Worm (Caenorhabditis elegans) whole organism, L3 larva: ENCODE data around the gene F14D7.2.
A peak's percentile ranks its signal among the peaks of the same experiment; 100 is the strongest.

Source experiments
- ZK546.5 ChIP-seq: sonication (generic microtip); optimal IDR thresholded peaks from 2 replicates; lab custom pipeline; 2017; ENCODE audit warnings: missing biosample characterization, missing genetic modification characterization
- ceh-16 ChIP-seq: sonication (generic microtip); optimal IDR thresholded peaks from 2 replicates; lab custom pipeline; 2017; ENCODE audit warnings: missing biosample characterization, missing genetic modification characterization
- ceh-28 ChIP-seq: fragments of 150-350 bp; optimal IDR thresholded peaks from 2 replicates; lab custom pipeline; 2014; ENCODE audit warnings: missing biosample characterization, missing genetic modification reagents, missing genetic modification characterization
- egl-27 ChIP-seq: sonication (generic microtip); optimal IDR thresholded peaks from 4 replicates; lab custom pipeline; 2017; ENCODE audit warnings: missing biosample characterization, missing genetic modification reagents, missing genetic modification characterization
- egl-5 ChIP-seq: fragments of 150-350 bp; optimal IDR thresholded peaks from 2 replicates; lab custom pipeline; 2017; ENCODE audit warnings: missing biosample characterization, missing genetic modification reagents, missing genetic modification characterization, inconsistent platforms
- elt-3 ChIP-seq, 3 experiments: fragments of 150-350 bp in 1 of 3; sonication (generic microtip) in 2 of 3; optimal IDR thresholded peaks; 2 replicates in 2 of 3; 4 replicates in 1 of 3; lab custom pipeline; 2014 to 2017; ENCODE audit warnings: missing biosample characterization in 3 of 3, missing genetic modification characterization in 3 of 3
- eor-1 ChIP-seq, 2 experiments: fragments of 150-350 bp; optimal IDR thresholded peaks; 2 replicates each; lab custom pipeline; 2014 to 2018; ENCODE audit warnings: missing biosample characterization in 2 of 2, missing genetic modification characterization in 2 of 2
- fkh-10 ChIP-seq: sonication (generic microtip); optimal IDR thresholded peaks from 2 replicates; lab custom pipeline; 2017; ENCODE audit warnings: missing biosample characterization, missing genetic modification reagents, missing genetic modification characterization
- fkh-2 ChIP-seq: fragments of 150-350 bp; optimal IDR thresholded peaks from 2 replicates; lab custom pipeline; 2014; ENCODE audit warnings: missing biosample characterization, missing genetic modification reagents, missing genetic modification characterization
- fos-1 ChIP-seq: fragments of 150-350 bp; optimal IDR thresholded peaks from 2 replicates; lab custom pipeline; 2014; ENCODE audit warnings: missing biosample characterization, missing genetic modification characterization
- hmg-11 ChIP-seq: sonication (generic microtip); optimal IDR thresholded peaks from 2 replicates; lab custom pipeline; 2016; ENCODE audit warnings: missing genetic modification characterization, missing compliant biosample characterization
- jun-1 ChIP-seq: fragments of 150-350 bp; optimal IDR thresholded peaks from 2 replicates; lab custom pipeline; 2014; ENCODE audit warnings: missing biosample characterization, missing genetic modification reagents, missing genetic modification characterization
- lin-15B ChIP-seq: fragments of 150-350 bp; optimal IDR thresholded peaks from 2 replicates; lab custom pipeline; 2014; ENCODE audit warnings: missing biosample characterization, missing genetic modification characterization
- lin-39 ChIP-seq: fragments of 150-350 bp; optimal IDR thresholded peaks from 2 replicates; lab custom pipeline; 2018; ENCODE audit warnings: missing biosample characterization, missing genetic modification reagents, missing genetic modification characterization
- lsy-12 ChIP-seq: sonication (generic microtip); optimal IDR thresholded peaks from 2 replicates; lab custom pipeline; 2016; ENCODE audit warnings: mild to moderate bottlenecking, missing genetic modification characterization, missing compliant biosample characterization
- mdl-1 ChIP-seq: fragments of 150-350 bp; optimal IDR thresholded peaks from 2 replicates; lab custom pipeline; 2014; ENCODE audit warnings: missing biosample characterization, missing genetic modification characterization
- nfya-1 ChIP-seq: sonication (generic microtip); optimal IDR thresholded peaks from 2 replicates; lab custom pipeline; 2017; ENCODE audit warnings: missing genetic modification characterization, mild to moderate bottlenecking, missing compliant biosample characterization, antibody characterized with exemption, moderate library complexity; ENCODE audit not compliant: insufficient read depth
- nhr-23 ChIP-seq: fragments of 150-350 bp; optimal IDR thresholded peaks from 2 replicates; lab custom pipeline; 2014; ENCODE audit warnings: missing biosample characterization, missing genetic modification reagents, missing genetic modification characterization
- nhr-237 ChIP-seq: fragments of 150-350 bp; optimal IDR thresholded peaks from 2 replicates; lab custom pipeline; 2014; ENCODE audit warnings: missing biosample characterization, missing genetic modification characterization
- nhr-25 ChIP-seq: sonication (generic microtip); optimal IDR thresholded peaks from 2 replicates; lab custom pipeline; 2017; ENCODE audit warnings: missing biosample characterization, missing genetic modification characterization
- nhr-28 ChIP-seq: fragments of 150-350 bp; optimal IDR thresholded peaks from 2 replicates; lab custom pipeline; 2014; ENCODE audit warnings: missing biosample characterization, missing genetic modification characterization
- nhr-43 ChIP-seq: sonication (generic microtip); optimal IDR thresholded peaks from 2 replicates; lab custom pipeline; 2016; ENCODE audit warnings: mild to moderate bottlenecking, missing genetic modification characterization, missing compliant biosample characterization; ENCODE audit not compliant: poor library complexity, severe bottlenecking
- nhr-76 ChIP-seq: fragments of 150-350 bp; sonication (generic microtip); optimal IDR thresholded peaks from 5 replicates; lab custom pipeline; 2014; ENCODE audit warnings: missing biosample characterization, missing genetic modification characterization
- pha-4 ChIP-seq: fragments of 150-350 bp; optimal IDR thresholded peaks from 2 replicates; lab custom pipeline; 2014; ENCODE audit warnings: missing biosample characterization, missing genetic modification reagents, missing genetic modification characterization
- pqm-1 ChIP-seq: fragments of 150-350 bp; optimal IDR thresholded peaks from 2 replicates; lab custom pipeline; 2017; ENCODE audit warnings: missing biosample characterization, missing genetic modification characterization, inconsistent platforms
- sea-2 ChIP-seq: fragments of 150-350 bp; sonication (generic microtip); optimal IDR thresholded peaks from 4 replicates; lab custom pipeline; 2014; ENCODE audit warnings: missing biosample characterization, missing genetic modification reagents, missing genetic modification characterization
- skn-1 ChIP-seq: fragments of 150-350 bp; optimal IDR thresholded peaks from 2 replicates; lab custom pipeline; 2014; ENCODE audit warnings: missing biosample characterization, missing genetic modification characterization
- snpc-4 ChIP-seq: fragments of 150-350 bp; optimal IDR thresholded peaks from 2 replicates; lab custom pipeline; 2014; ENCODE audit warnings: missing biosample characterization, missing genetic modification characterization
- tbx-2 ChIP-seq: sonication (generic microtip); optimal IDR thresholded peaks from 2 replicates; lab custom pipeline; 2016; ENCODE audit warnings: mild to moderate bottlenecking, missing genetic modification characterization, missing compliant biosample characterization

Gene F14D7.2

ce11 chrV:14293667-14294194 lies at the start of gene F14D7.2:
F14D7.2 (minus strand) TSS chrV:14293717.
- TF ChIP-seq ceh-16 (tag; lab: Kevin White, UChicago) = no peak
- no peak for TF ChIP-seq lsy-12 (tag; lab: Kevin White, UChicago)
- TF ChIP-seq pha-4 (tag; lab: Kevin White, UChicago) = no peak

ce11 chrV:14341672-14342071 lies 48.2 kb upstream of the F14D7.2 start, which contains the start of gene F47B8.10:
F47B8.10 (plus strand) TSS chrV:14341972.
- no peak for TF ChIP-seq hmg-11
- TF ChIP-seq mdl-1 (tag; lab: Kevin White, UChicago) = no peak
- TF ChIP-seq fkh-2 = no peak
- TF ChIP-seq nhr-76 (tag; lab: Kevin White, UChicago) = no peak
- no peak for TF ChIP-seq nhr-237 (tag; lab: Kevin White, UChicago)
- TF ChIP-seq jun-1 (tag; lab: Kevin White, UChicago) = no peak
- TF ChIP-seq, all 47 proteins: peak for 0

- no peak for TF ChIP-seq hmg-11
- TF ChIP-seq lin-15B (tag; lab: Kevin White, UChicago) = no peak
- no peak for TF ChIP-seq nhr-76 (tag; lab: Kevin White, UChicago)
- TF ChIP-seq nhr-28 (tag; lab: Kevin White, UChicago) = no peak
- no peak for TF ChIP-seq lin-39 (tag; lab: Kevin White, UChicago)
- no peak for TF ChIP-seq snpc-4
- TF ChIP-seq lsy-12 (tag; lab: Kevin White, UChicago) = no peak
- TF ChIP-seq elt-3 (tag; optimal IDR thresholded peaks at IDR 0.05; lab: Kevin White, UChicago) = no peak
- no peak for TF ChIP-seq pqm-1
- no peak for TF ChIP-seq egl-5 (tag; lab: Kevin White, UChicago)
- TF ChIP-seq nhr-43 (tag; lab: Kevin White, UChicago) = no peak
- TF ChIP-seq eor-1 (tag; optimal IDR thresholded peaks at IDR 0.05; lab: Kevin White, UChicago) = no peak
- TF ChIP-seq nhr-237 (tag; lab: Kevin White, UChicago) = no peak
- TF ChIP-seq tbx-2 (tag; lab: Kevin White, UChicago) = no peak
- TF ChIP-seq nhr-25 (tag; lab: Kevin White, UChicago) = no peak
- no peak for TF ChIP-seq mdl-1 (tag; lab: Kevin White, UChicago)
These were observed 43.1 kb upstream of the F14D7.2 start, which contains the start of gene srm-6 for ce11 chrV:14336655-14337054. srm-6 (plus strand) TSS chrV:14336955.

- TF ChIP-seq ceh-28 (tag; lab: Kevin White, UChicago) (no peak), skn-1 (no peak), nhr-43 (tag; lab: Kevin White, UChicago) (no peak), nfya-1 (tag; lab: Kevin White, UChicago) (no peak), nhr-23 (tag; lab: Kevin White, UChicago) (no peak), nhr-25 (tag; lab: Kevin White, UChicago) (no peak), jun-1 (tag; lab: Kevin White, UChicago) (no peak), pqm-1 (no peak), fos-1 (tag; lab: Kevin White, UChicago) (no peak), pha-4 (tag; lab: Kevin White, UChicago) (no peak), ZK546.5 (tag; lab: Kevin White, UChicago) (no peak), ceh-16 (tag; lab: Kevin White, UChicago) (no peak), sea-2 (no peak)
These were observed 41.4 kb upstream of the F14D7.2 start, which contains the start of gene srm-5 for ce11 chrV:14334901-14335300. srm-5 (plus strand) TSS chrV:14335201.

- TF ChIP-seq jun-1 (tag; lab: Kevin White, UChicago) (no peak), pqm-1 (no peak), nhr-25 (tag; lab: Kevin White, UChicago) (no peak), egl-27 (tag; lab: Kevin White, UChicago) (no peak), fkh-2 (no peak), snpc-4 (no peak), ceh-28 (tag; lab: Kevin White, UChicago) (no peak)
These were observed 39.6 kb upstream of the F14D7.2 start, which contains the start of gene srm-4 for ce11 chrV:14333116-14333515. srm-4 (plus strand) TSS chrV:14333416.

- TF ChIP-seq nhr-25 (tag; lab: Kevin White, UChicago) (peak; percentile 4), fkh-10 (GFP tag; lab: Kevin White, UChicago) (no peak)
These were observed 38.0 kb upstream of the F14D7.2 start, which contains the start of gene F47B8.8 for ce11 chrV:14331477-14331876. F47B8.8 (plus strand) TSS chrV:14331733.
